Worm (Caenorhabditis elegans): ENCODE results near the gene nish-1.
A peak's percentile ranks its signal among the peaks of the same experiment; 100 is the strongest.

Gene nish-1

DNA sequence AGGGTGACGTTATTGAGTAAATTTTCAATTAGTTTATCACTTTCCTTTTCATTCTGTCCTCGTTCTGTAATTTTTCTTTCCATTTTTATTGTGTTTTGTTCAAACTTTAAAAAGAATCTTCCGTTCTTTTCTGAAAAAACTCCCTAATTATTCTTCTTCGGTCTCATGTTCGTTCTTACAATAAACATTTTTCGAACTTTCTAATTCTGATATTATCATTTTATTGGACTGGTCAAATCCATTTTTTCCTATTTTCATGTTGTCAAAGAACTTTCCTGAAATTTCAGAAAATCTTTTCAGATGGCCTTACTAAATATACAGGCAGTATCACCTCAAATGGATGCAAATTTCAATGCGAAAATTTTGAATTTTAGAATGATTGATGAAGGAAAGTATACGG is at the start of gene nish-1:
Gene nish-1 (plus strand): TSS at position 301 of the 400 bp plus-strand sequence.
- no peak for TF ChIP-seq unc-62 (GFP tag; optimal IDR thresholded peaks at IDR 0.05)

DNA sequence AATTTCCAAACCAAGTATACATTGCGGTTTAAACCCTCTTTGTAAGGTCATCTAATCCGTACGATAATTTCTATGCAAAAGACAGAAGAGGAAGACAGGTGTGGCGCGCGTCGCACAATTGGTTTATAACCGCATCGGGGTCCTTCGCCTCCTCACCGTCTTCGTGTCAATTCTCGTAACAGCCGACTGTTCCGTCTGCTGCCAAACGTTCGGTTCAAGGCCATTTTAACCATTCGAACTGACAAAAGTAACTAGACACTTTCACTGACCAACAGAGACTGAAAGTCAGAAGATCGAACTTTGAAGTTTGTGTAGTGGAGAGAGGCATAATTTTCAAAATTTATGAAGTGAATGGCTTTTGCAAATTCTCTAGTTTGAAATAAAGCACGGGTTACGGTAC is 48.2 kb upstream of the nish-1 start:
- TF ChIP-seq unc-62 (GFP tag; optimal IDR thresholded peaks at IDR 0.05): no peak

DNA sequence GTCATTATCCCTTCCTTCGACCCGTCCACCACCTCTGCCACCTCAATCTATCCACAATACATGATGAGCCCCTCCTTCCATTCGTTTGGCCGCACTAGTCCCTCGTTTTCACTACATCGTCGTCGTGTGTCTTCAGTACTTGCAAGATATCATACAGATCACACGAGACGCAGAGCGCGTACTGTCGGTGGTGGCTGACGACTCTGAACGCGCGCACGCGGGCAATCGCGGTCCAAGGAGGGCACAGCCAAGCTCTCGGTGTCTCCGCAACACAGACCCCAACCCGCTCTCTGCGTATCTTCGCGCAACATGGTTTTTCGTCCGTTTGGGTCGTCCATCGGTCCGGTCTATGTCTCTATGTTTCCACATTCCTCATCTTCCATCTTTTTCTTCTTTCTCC is 47.1 kb upstream of the nish-1 start:
- TF ChIP-seq unc-62 (GFP tag; optimal IDR thresholded peaks at IDR 0.05): no peak

DNA sequence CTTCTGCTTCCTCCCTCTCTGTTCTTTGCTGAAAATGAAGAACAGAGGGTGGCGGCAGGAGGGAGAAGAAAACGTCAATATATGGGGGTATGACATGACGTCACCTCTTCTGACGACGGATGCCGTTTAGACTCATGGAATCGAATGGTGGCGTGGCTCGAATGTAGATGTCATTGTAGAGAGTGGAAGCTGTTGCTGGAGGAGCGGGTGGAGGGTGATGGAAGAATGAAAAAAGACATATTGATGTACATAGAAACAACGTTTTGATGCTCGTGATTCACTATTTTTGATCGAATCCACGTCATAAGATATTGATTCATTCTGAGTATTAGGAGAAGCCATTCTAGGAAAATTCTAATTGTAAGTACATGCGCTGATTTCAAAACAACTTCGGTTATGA is 45.1 kb upstream of the nish-1 start:
- no peak for TF ChIP-seq unc-62 (GFP tag; optimal IDR thresholded peaks at IDR 0.05)

DNA sequence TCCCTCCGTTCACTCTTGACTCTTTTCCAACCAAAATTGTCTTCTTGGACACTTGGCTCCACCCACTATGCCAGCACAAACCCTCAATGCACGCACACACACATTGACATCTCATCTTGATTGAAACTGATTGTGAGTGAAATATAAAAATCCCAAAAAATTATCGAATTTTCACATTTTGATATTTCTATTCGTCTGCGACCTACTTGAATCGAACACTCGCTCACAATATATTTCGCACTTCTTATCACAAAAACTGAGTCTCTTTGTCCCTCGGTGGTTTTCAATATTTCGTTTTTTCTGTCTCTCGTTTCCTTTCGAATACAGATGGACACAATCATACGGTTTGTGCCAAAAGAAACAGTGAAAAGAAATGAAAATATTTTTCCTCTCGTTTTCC is 44.0 kb upstream of the nish-1 start:
- no peak for TF ChIP-seq unc-62 (GFP tag; optimal IDR thresholded peaks at IDR 0.05)

DNA sequence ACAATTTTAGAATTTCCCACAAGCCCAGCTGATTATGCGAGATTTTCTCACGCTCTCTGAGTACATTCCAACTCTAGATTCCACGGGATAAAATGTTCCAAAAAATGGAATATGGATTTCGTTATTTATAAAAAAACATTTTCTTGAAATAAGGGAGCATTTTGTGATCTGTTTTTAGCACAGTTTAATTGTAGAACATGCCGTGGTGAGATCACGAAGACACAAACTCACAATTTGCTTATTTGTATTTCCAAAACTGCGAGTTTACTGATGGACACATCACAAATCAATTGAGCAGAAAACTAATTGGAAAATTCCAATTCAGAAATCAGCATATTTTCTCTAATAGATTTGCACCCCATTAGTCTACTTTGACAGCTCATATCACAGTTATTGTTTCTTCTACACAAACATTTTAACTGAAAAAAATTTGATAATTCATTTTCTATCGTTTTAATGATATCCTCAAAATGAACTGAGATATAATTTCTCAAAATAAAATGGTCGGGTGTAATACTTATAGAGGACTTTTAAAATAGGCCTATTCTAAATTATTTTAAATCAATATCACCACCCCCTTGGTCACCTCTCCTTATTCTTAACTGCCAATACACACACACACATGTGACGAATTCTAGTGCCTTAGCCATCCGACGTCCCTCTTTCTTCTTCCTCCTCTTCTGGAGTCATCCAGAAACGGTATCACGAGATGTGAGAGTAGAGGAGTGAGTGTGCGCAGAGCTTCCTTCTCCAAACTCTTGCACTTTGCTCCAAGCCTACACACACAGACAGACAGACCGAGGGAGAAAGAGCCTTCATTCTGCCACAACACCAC is 43.1 kb upstream of the nish-1 start:
- no peak for TF ChIP-seq unc-62 (GFP tag; optimal IDR thresholded peaks at IDR 0.05)

DNA sequence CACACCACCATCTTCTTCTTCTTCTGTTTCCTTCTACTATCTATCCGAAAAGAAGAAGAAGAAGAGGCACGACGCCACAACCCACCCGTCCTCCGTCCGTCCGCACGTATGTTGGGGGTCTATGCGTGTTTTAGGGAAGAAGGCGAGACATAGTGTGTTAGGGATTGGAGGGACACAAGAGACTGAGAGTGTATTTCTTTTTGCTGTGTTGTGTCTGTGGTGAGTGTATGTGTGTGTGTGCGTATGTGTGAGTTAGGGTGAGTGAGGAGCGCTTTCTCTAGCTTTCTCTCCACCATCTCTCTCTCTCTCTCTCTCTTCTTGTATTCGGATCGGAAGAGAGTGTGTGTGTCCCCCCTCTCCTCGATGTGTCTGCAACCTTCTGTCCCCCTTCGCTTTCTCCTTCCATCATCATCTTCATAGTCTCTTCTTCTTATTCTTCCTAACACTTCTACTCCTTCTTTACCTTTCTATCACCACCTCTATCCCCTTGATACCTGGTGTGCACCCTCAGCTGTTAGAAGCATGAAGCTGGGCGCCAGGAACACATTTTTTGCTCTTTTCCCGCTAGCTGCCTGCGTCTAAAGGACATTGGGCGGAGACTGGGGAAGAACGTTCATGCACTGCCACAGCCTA is 42.3 kb upstream of the nish-1 start:
- peak; percentile 71 for TF ChIP-seq unc-62 (GFP tag; optimal IDR thresholded peaks at IDR 0.05)

DNA sequence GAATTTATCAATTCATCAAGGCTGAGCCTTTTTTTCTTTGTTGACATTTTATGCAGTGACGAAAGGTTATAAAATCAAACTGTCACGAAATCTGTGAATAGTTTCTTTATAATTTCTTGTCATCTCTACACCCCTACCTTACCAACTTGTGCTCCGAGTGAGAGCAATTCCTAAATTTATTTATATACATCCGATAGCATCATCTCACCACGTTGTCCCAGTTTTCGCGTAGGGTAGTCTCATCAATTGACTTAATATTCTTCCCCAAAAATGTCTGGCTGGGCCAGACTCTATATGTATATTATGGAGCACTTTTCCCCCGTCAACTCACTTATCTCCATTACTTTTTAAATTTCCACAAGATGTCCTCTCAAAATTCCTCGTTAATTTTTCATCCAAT is 38.7 kb upstream of the nish-1 start:
- no peak for TF ChIP-seq unc-62 (GFP tag; optimal IDR thresholded peaks at IDR 0.05)

DNA sequence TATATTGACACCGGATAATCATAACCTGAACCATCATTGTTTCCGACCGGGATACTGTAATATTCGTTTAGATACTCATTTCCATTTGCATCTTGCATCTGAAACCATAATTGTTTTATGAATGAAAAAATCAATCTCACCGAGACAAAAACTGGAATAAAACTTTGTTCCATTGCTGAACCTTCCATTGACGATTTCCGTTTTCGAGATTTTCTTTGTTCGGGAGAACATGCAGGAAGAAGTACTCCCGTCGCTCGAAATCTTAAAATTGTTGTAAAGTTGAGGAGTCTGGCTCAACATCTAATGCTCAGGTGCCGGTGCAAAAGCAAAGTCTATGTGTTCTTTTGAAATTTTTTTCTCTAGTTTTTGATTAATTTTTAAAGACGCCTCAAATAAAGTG is 38.1 kb upstream of the nish-1 start:
- no peak for TF ChIP-seq unc-62 (GFP tag; optimal IDR thresholded peaks at IDR 0.05)

DNA sequence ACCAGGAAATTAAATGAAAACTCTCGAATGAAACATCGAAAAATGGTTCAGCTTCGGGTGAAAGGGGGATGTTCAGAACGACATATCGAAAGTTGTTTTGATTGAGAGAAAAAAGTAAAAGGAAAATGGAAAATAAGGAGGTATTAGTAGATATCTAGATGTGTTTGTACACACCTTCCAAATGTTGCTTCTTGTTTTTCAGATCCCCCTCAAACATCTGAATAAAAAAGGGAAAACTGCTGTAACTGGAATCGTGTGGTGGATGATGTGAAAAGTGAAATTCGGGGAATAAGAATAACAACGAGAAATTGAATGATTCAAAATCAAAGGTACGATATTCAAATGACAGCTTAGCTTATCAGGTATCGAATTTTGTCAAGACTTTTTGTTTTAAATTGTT is 36.1 kb upstream of the nish-1 start, which contains the start of gene npax-3:
Gene npax-3 (minus strand): TSS at position 101 of the 400 bp plus-strand sequence.
- no peak for TF ChIP-seq unc-62 (GFP tag; optimal IDR thresholded peaks at IDR 0.05)

DNA sequence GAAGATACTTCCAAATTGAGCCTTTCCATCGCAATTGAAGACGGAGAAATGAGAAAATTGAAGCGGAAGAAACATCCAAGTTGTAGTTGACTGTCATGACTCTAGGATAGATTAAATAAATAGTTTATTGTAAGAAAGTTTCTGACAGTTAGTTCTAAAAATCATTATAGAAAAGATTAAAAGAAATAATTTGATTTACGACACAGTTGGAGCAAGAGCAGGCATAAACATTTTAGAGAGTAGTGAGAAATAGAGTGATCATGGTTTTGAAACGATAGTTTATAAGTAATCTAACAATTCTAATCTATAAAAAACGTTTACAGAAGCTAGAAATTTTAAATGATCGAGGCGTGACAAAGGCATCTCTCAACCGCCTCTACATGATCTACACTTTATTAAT is 32.0 kb upstream of the nish-1 start, which contains the start of gene best-15:
Gene best-15 (minus strand): TSS at position 101 of the 400 bp plus-strand sequence.
- no peak for TF ChIP-seq unc-62 (GFP tag; optimal IDR thresholded peaks at IDR 0.05)

DNA sequence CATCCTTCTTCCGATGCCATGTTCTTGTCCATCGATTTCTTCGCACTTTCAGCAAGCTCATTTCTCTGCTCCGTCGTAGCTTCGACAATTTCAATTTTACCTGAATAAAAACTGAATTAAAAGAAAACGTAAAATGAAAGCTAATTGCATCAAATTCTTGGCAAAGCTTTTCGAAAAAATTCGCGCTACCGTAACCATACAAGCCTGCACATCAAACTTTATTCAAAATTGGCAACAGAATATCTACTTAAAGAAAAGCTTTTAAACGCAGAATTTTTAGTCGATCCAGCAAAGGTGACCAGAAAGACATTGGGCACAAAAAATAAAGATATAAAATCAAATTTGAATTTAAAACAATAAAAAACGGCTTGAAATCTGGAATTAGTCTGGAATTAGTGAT is 21.9 kb upstream of the nish-1 start:
- TF ChIP-seq unc-62 (GFP tag; optimal IDR thresholded peaks at IDR 0.05): no peak

DNA sequence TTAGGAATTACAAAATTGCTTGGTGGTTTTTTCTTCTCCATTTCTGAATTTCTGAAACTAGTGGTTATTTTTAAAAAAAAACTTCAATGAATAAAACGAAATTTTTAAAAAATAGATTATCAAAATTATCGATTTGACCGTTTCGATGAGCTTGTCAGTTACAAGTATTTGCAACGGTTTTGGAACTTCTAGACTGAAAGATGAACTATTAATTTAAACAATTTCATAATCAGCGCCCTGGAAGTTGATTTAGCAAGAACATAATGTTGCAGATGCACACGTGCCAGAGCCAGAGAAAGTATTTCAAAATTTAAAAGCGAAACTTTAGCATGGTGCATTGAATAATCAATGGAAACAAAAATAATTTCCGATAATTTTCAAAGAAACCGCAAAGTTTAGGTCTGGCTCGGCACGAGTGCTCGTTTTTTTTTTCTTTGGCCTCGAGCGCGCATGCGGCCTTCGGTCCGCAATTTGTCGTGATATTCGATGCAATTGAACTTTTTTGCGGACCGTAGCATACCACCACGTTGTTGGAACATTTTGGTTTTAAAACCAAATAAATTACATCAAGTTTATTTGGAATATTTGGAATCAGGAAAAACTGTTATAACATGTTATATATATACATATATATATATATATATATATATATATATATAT is 21.3 kb upstream of the nish-1 start, which contains the start of gene T11G6.5:
Gene T11G6.5 (minus strand): TSS at position 51 of the 660 bp plus-strand sequence.
- no peak for TF ChIP-seq unc-62 (GFP tag; optimal IDR thresholded peaks at IDR 0.05)

DNA sequence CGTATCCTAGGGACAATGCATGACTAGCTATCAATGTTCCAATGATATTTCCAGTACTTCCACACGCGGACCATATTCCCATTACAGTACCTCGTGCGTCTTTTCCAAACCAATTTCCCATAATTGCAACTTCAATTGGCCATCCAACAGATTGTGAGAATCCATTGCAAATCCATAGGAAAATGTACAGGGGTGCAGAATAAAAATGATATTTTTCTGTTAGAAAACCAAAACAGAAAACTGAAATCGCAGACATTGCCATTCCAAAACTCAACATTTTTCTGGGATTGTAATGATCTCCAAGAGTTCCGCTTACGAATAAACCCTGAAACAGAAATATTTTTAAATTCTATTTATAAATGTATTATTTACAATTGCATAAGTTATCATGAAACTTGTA is 13.0 kb upstream of the nish-1 start:
- TF ChIP-seq unc-62 (GFP tag; optimal IDR thresholded peaks at IDR 0.05): no peak

DNA sequence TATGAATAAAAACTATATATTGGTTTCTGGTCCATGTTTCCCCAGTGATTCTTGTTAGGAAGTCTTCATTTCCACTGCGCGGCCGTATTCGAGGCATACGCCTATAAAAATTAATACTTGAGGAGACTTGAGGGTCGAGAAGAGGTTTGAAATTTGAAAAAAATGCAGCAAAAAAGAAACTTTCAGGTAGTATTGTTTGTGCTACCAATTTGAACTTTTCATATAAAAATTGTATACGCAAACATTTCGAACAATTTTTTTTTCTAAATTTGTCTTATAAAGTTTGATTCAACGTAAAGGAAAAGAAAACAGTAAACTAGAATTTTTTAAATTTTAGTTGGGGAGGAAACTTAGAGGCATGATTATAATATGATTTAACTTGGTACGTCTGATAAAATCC is 12.3 kb upstream of the nish-1 start, which contains the start of gene T11G6.4:
Gene T11G6.4 (minus strand): TSS at position 101 of the 400 bp plus-strand sequence.
- TF ChIP-seq unc-62 (GFP tag; optimal IDR thresholded peaks at IDR 0.05): no peak

DNA sequence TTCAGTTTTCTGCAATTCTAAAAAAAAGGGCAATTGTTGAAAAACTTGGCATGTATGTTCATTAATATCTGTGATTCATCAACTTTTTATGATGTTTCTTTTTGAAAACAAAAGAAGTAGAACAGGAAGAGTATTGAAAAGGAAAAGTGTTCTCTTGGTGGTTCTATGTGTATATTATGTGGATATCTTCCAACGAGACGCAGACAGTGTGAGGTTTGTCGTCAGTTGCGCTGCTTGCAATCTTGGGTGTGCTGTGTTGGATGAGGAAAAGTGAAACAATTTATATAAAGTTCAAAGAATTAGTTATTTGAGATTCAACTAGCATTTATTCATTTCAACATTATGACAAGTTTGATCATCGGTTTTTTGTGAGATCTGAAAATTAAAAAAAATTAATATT is 11.7 kb upstream of the nish-1 start:
- no peak for TF ChIP-seq unc-62 (GFP tag; optimal IDR thresholded peaks at IDR 0.05)

Measured in whole organism, dauer.